Worm (Caenorhabditis elegans) whole organism, L1 larva: ENCODE measurements around the gene F49A5.10.

Experiments used
- C04F5.9 ChIP-seq: sonication (generic microtip); optimal IDR thresholded peaks from 2 replicates; lab custom pipeline; 2016; ENCODE audit warnings: missing genetic modification characterization, missing compliant biosample characterization
- C16A3.4 ChIP-seq: fragments of 150-350 bp; optimal IDR thresholded peaks from 2 replicates; lab custom pipeline; 2014; ENCODE audit warnings: missing biosample characterization, missing genetic modification characterization
- F16B12.6 ChIP-seq: fragments of 150-350 bp; optimal IDR thresholded peaks from 2 replicates; lab custom pipeline; 2014; ENCODE audit warnings: missing biosample characterization, missing genetic modification characterization
- Y116A8C.19 ChIP-seq: sonication (generic microtip); optimal IDR thresholded peaks from 2 replicates; lab custom pipeline; 2016; ENCODE audit warnings: missing compliant biosample characterization, missing genetic modification characterization, borderline replicate concordance
- aha-1 ChIP-seq: fragments of 150-350 bp; optimal IDR thresholded peaks from 2 replicates; lab custom pipeline; 2014; ENCODE audit warnings: missing biosample characterization, missing genetic modification characterization
- aly-2 ChIP-seq: fragments of 150-350 bp; optimal IDR thresholded peaks from 2 replicates; lab custom pipeline; 2014; ENCODE audit warnings: missing biosample characterization, missing genetic modification characterization
- ama-1 ChIP-seq: fragments of 150-350 bp; optimal IDR thresholded peaks from 2 replicates; lab custom pipeline; 2014
- ceh-8 ChIP-seq: fragments of 200-800 bp; sonication (Bioruptor generic); optimal IDR thresholded peaks from 2 replicates; lab custom pipeline; 2018; ENCODE audit warnings: mild to moderate bottlenecking, missing genetic modification characterization, moderate library complexity, missing compliant biosample characterization
- ceh-90 ChIP-seq: sonication (generic microtip); optimal IDR thresholded peaks from 2 replicates; lab custom pipeline; 2016; ENCODE audit warnings: missing genetic modification characterization, missing compliant biosample characterization
- dpl-1 ChIP-seq, 3 experiments: fragments of 150-350 bp in 2 of 3; sonication (generic microtip) in 1 of 3; optimal IDR thresholded peaks; 2 replicates each; lab custom pipeline; 2014 to 2017; ENCODE audit warnings: missing biosample characterization in 3 of 3, missing genetic modification characterization in 3 of 3, missing genetic modification reagents in 3 of 3
- dsc-1 ChIP-seq: sonication (generic microtip); optimal IDR thresholded peaks from 2 replicates; lab custom pipeline; 2016; ENCODE audit warnings: mild to moderate bottlenecking, missing genetic modification characterization, missing compliant biosample characterization
- efl-1 ChIP-seq, 4 experiments: fragments of 150-350 bp; optimal IDR thresholded peaks in 3 of 4; peaks in 1 of 4; 1 replicate in 1 of 4; 2 replicates in 3 of 4; lab custom pipeline; 2014; ENCODE audit warnings: missing biosample characterization in 2 of 4, missing genetic modification characterization in 2 of 4, missing genetic modification reagents in 2 of 4
- egl-13 ChIP-seq: sonication (generic microtip); optimal IDR thresholded peaks from 2 replicates; lab custom pipeline; 2016; ENCODE audit warnings: missing genotype, missing genetic modification reagents, missing genetic modification characterization, missing compliant biosample characterization
- egl-27 ChIP-seq, 2 experiments: fragments of 150-350 bp in 1 of 2; sonication (generic microtip); optimal IDR thresholded peaks; 3 replicates each; lab custom pipeline; 2017 to 2018; ENCODE audit warnings: missing biosample characterization in 2 of 2, missing genetic modification characterization in 2 of 2, missing genetic modification reagents in 2 of 2
- elt-2 ChIP-seq: sonication (generic microtip); optimal IDR thresholded peaks from 2 replicates; lab custom pipeline; 2016; ENCODE audit warnings: missing genetic modification characterization, mild to moderate bottlenecking, inconsistent platforms, missing compliant biosample characterization, missing genetic modification reagents
- fkh-10 ChIP-seq: sonication (generic microtip); optimal IDR thresholded peaks from 2 replicates; lab custom pipeline; 2017; ENCODE audit warnings: missing biosample characterization, missing genetic modification reagents, missing genetic modification characterization
- fkh-4 ChIP-seq: sonication (generic microtip); optimal IDR thresholded peaks from 2 replicates; lab custom pipeline; 2016; ENCODE audit warnings: missing compliant biosample characterization, missing genetic modification characterization, borderline replicate concordance
- hlh-4 ChIP-seq: sonication (generic microtip); optimal IDR thresholded peaks from 2 replicates; lab custom pipeline; 2016; ENCODE audit warnings: mild to moderate bottlenecking, missing genetic modification characterization, missing compliant biosample characterization
- hpl-2 ChIP-seq: fragments of 150-350 bp; optimal IDR thresholded peaks from 2 replicates; lab custom pipeline; 2014; ENCODE audit warnings: missing biosample characterization, missing genetic modification reagents, missing genetic modification characterization
- jun-1 ChIP-seq: fragments of 150-350 bp; optimal IDR thresholded peaks from 2 replicates; lab custom pipeline; 2014; ENCODE audit warnings: missing biosample characterization, missing genetic modification reagents, missing genetic modification characterization
- lin-14 ChIP-seq: fragments of 200-800 bp; sonication (Bioruptor generic); optimal IDR thresholded peaks from 2 replicates; lab custom pipeline; 2018; ENCODE audit warnings: mild to moderate bottlenecking, missing genetic modification characterization, moderate library complexity, missing compliant biosample characterization
- lin-15B ChIP-seq: fragments of 150-350 bp; sonication (generic microtip); optimal IDR thresholded peaks from 3 replicates; lab custom pipeline; 2014; ENCODE audit warnings: missing biosample characterization, missing genetic modification characterization
- lin-35 ChIP-seq, 2 experiments: fragments of 150-350 bp; optimal IDR thresholded peaks; 2 replicates each; lab custom pipeline; 2014; ENCODE audit warnings: missing biosample characterization in 2 of 2, missing genetic modification characterization in 2 of 2, missing genetic modification reagents in 2 of 2
- lin-39 ChIP-seq: fragments of 150-350 bp; optimal IDR thresholded peaks from 2 replicates; lab custom pipeline; 2014; ENCODE audit warnings: missing biosample characterization, missing genetic modification reagents, missing genetic modification characterization
- lsy-2 ChIP-seq, 2 experiments: fragments of 150-350 bp; optimal IDR thresholded peaks; 2 replicates each; lab custom pipeline; 2014; ENCODE audit warnings: missing biosample characterization in 2 of 2, missing genetic modification characterization in 2 of 2
- mdl-1 ChIP-seq, 2 experiments: fragments of 150-350 bp; optimal IDR thresholded peaks; 2 replicates each; lab custom pipeline; 2014 to 2017; ENCODE audit warnings: missing biosample characterization in 2 of 2, missing genetic modification characterization in 2 of 2, inconsistent platforms in 1 of 2
- mef-2 ChIP-seq: fragments of 150-350 bp; optimal IDR thresholded peaks from 2 replicates; lab custom pipeline; 2014; ENCODE audit warnings: missing biosample characterization, missing genetic modification characterization
- nhr-12 ChIP-seq: sonication (generic microtip); optimal IDR thresholded peaks from 2 replicates; lab custom pipeline; 2017; ENCODE audit warnings: missing biosample characterization, missing genetic modification characterization
- nhr-19 ChIP-seq: fragments of 200-800 bp; sonication (Bioruptor generic); conservative IDR thresholded peaks from 2 replicates; pipeline ENCODE4 v1.3.6; 2022; ENCODE audit warnings: missing genetic modification characterization, missing compliant biosample characterization
- nhr-20 ChIP-seq: sonication (generic microtip); optimal IDR thresholded peaks from 2 replicates; lab custom pipeline; 2016; ENCODE audit warnings: mild to moderate bottlenecking, missing genetic modification characterization, missing compliant biosample characterization
- nhr-76 ChIP-seq: sonication (generic microtip); optimal IDR thresholded peaks from 2 replicates; lab custom pipeline; 2017; ENCODE audit warnings: missing biosample characterization, missing genetic modification characterization
- nhr-77 ChIP-seq: fragments of 150-350 bp; optimal IDR thresholded peaks from 2 replicates; lab custom pipeline; 2014; ENCODE audit warnings: missing biosample characterization, missing genetic modification characterization
- pag-3 ChIP-seq: sonication (generic microtip); optimal IDR thresholded peaks from 2 replicates; lab custom pipeline; 2017; ENCODE audit warnings: missing genetic modification characterization, mild to moderate bottlenecking, missing compliant biosample characterization, antibody characterized with exemption, borderline replicate concordance; ENCODE audit not compliant: insufficient read depth
- rnt-1 ChIP-seq: sonication (generic microtip); optimal IDR thresholded peaks from 2 replicates; lab custom pipeline; 2016; ENCODE audit warnings: mild to moderate bottlenecking, missing genetic modification characterization, moderate library complexity, missing compliant biosample characterization
- skn-1 ChIP-seq: fragments of 150-350 bp; optimal IDR thresholded peaks from 2 replicates; lab custom pipeline; 2014; ENCODE audit warnings: missing biosample characterization, missing genetic modification characterization
- snpc-4 ChIP-seq: fragments of 150-350 bp; optimal IDR thresholded peaks from 2 replicates; lab custom pipeline; 2014; ENCODE audit warnings: missing biosample characterization, missing genetic modification characterization
- snu-23 ChIP-seq: sonication (generic microtip); optimal IDR thresholded peaks from 2 replicates; lab custom pipeline; 2016; ENCODE audit warnings: missing genetic modification characterization, missing compliant biosample characterization
- swsn-7 ChIP-seq: sonication (generic microtip); optimal IDR thresholded peaks from 2 replicates; lab custom pipeline; 2016; ENCODE audit warnings: missing genetic modification characterization, missing compliant biosample characterization
- tlp-1 ChIP-seq: fragments of 150-350 bp; optimal IDR thresholded peaks from 2 replicates; lab custom pipeline; 2014; ENCODE audit warnings: missing biosample characterization, missing genetic modification characterization
- unc-62 ChIP-seq: fragments of 150-350 bp; optimal IDR thresholded peaks from 2 replicates; lab custom pipeline; 2014; ENCODE audit warnings: missing biosample characterization, missing genetic modification reagents, missing genetic modification characterization
- unc-86 ChIP-seq: sonication (generic microtip); optimal IDR thresholded peaks from 2 replicates; lab custom pipeline; 2016; ENCODE audit warnings: missing genetic modification characterization, missing compliant biosample characterization
- vab-15 ChIP-seq: sonication (generic microtip); optimal IDR thresholded peaks from 2 replicates; lab custom pipeline; 2017; ENCODE audit warnings: missing genotype, mild to moderate bottlenecking, missing genetic modification characterization, missing compliant biosample characterization
- xbp-1 ChIP-seq: sonication (generic microtip); optimal IDR thresholded peaks from 2 replicates; lab custom pipeline; 2016; ENCODE audit warnings: missing genetic modification characterization, missing compliant biosample characterization
- zip-4 ChIP-seq: fragments of 200-800 bp; sonication (Bioruptor generic); optimal IDR thresholded peaks from 2 replicates; lab custom pipeline; 2018; ENCODE audit warnings: mild to moderate bottlenecking, missing genetic modification characterization, moderate library complexity, missing compliant biosample characterization
- ztf-11 ChIP-seq, 2 experiments: sonication (generic microtip); optimal IDR thresholded peaks; 2 replicates each; lab custom pipeline; 2016 to 2017; ENCODE audit warnings: missing genetic modification characterization in 2 of 2, missing biosample characterization in 1 of 2, missing compliant biosample characterization in 1 of 2

The F49A5.10 gene

DNA sequence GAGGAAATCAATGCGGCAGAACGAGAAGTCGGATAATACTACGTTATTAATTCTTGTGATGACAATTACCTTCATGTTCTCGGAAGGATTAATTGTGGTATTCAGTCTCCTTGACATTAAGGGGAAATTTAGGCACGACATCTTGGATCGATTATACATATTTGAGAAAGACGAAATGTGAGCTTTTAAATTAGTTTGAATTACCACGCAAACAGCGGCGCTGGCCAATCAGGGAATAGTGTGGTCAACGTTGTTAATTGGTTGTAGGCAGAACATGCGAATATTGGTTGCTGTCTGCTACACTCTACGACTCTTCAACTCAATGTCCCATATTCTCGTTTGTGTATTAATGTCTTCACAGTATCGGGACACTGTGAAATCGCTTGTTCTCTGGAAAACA lies at the start of gene F49A5.10:
TSS of gene F49A5.10 (plus strand) at position 301 of the 400 bp plus-strand sequence.
- TF ChIP-seq egl-13 (tag; lab: Kevin White, UChicago): no peak
- TF ChIP-seq unc-86 (tag; lab: Kevin White, UChicago): no peak
- no peak for TF ChIP-seq zip-4
- TF ChIP-seq unc-62: no peak

DNA sequence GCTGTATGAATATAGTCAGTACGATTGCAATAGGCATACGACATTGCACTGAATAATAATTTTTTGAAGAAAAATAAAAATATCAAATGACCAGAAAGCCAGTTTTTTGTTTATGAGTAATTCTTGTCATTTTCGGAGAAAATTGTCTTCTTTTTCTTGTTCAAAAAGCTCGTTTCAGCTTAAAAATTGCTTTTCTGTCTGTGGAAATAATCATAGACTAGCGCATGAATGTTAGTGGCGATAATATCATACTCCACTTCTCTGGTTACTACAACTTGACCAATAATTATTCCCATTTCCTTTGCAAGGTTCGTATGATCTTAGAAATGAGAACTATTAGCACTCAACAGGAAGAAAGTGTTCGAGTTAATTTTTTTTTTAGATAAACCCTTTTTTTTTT lies 47.6 kb upstream of the F49A5.10 start, which contains the start of gene srh-216:
TSS of gene srh-216 (minus strand) at position 101 of the 400 bp plus-strand sequence.
- TF ChIP-seq nhr-19 (GFP tag; lab: Robert Waterston, UW): no peak
- TF ChIP-seq swsn-7 (tag; lab: Kevin White, UChicago): no peak
- no peak for TF ChIP-seq Y116A8C.19 (tag; lab: Kevin White, UChicago)
- TF ChIP-seq hlh-4: no peak
- TF ChIP-seq dsc-1: no peak
- no peak for TF ChIP-seq pag-3 (tag; lab: Kevin White, UChicago)
- no peak for TF ChIP-seq aly-2 (tag; lab: Kevin White, UChicago)
- TF ChIP-seq nhr-20 (tag; lab: Kevin White, UChicago): no peak
- no peak for TF ChIP-seq lin-39 (tag; lab: Kevin White, UChicago)
- no peak for TF ChIP-seq fkh-4 (tag; lab: Kevin White, UChicago)
- TF ChIP-seq lin-15B (tag; lab: Kevin White, UChicago): no peak
- TF ChIP-seq zip-4: no peak
- TF ChIP-seq egl-13 (tag; lab: Kevin White, UChicago): no peak
- no peak for TF ChIP-seq ztf-11 (tag; optimal IDR thresholded peaks at IDR 0.05; lab: Kevin White, UChicago)
- no peak for TF ChIP-seq vab-15 (tag; lab: Kevin White, UChicago)
- no peak for TF ChIP-seq snu-23
- no peak for TF ChIP-seq skn-1 (tag; lab: Kevin White, UChicago)

DNA sequence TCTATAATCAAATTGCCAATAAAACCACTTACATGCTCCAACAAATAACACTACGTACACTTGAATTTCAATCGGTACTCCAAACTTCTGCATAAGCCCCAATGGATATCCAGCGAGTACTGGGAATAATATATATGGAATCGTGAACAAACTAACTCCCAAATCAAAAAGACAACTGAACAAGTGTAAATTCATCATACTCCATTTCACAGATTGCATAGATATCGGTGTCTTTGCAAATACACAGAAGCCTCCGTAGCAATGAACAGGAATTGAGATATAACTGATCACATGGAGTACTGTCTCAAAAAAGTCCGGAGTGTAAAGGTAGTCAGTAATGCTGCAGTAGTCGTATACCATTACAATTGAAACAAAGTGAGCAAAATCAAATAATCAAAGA lies 45.7 kb upstream of the F49A5.10 start, which contains the start of gene srh-214:
TSS of gene srh-214 (minus strand) at position 360 of the 400 bp plus-strand sequence.
- TF ChIP-seq efl-1 (optimal IDR thresholded peaks at IDR 0.05; lab: Kevin White, UChicago) (no peak), efl-1 (GFP tag; optimal IDR thresholded peaks at IDR 0.05 in 1 of 2; lab: Kevin White, UChicago) (peak in 1 of 2 experiments; percentile 65), mef-2 (tag; lab: Kevin White, UChicago) (no peak)

DNA sequence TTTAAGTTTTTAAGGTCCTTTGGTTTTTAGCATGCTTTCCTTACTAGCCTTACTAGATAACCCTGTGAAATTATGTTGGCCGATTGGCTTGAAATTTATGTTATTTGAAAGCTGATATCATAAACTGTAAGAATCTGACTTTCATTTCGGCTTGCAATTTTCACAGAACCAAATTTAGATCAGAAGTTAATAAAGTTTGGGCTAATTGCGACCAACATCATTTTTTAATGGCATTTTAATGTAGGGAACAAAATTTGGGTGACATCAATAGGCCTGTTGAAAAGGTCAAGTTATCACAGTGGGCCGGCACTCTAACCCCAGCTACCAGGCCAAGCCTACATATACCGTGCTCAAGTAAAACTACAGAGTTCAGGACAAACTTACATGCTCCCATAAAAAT lies 43.8 kb upstream of the F49A5.10 start:
- TF ChIP-seq dpl-1 (GFP tag; optimal IDR thresholded peaks at IDR 0.05; lab: Kevin White, UChicago): no peak
- TF ChIP-seq lin-14 (GFP tag; lab: Kevin White, UChicago): no peak
- no peak for TF ChIP-seq lin-15B (tag; lab: Kevin White, UChicago)
- TF ChIP-seq tlp-1: no peak
- TF ChIP-seq snu-23: no peak
- TF ChIP-seq mdl-1 (tag; optimal IDR thresholded peaks at IDR 0.05; lab: Kevin White, UChicago): no peak
- TF ChIP-seq C04F5.9 (tag; lab: Kevin White, UChicago): no peak
- TF ChIP-seq nhr-76 (tag; lab: Kevin White, UChicago): no peak
- no peak for TF ChIP-seq egl-13 (tag; lab: Kevin White, UChicago)
- no peak for TF ChIP-seq ceh-8 (GFP tag; lab: Kevin White, UChicago)
- TF ChIP-seq elt-2 (tag; lab: Kevin White, UChicago): no peak
- TF ChIP-seq aha-1 (tag; lab: Kevin White, UChicago): no peak
- TF ChIP-seq hpl-2 (GFP tag; lab: Kevin White, UChicago): no peak

DNA sequence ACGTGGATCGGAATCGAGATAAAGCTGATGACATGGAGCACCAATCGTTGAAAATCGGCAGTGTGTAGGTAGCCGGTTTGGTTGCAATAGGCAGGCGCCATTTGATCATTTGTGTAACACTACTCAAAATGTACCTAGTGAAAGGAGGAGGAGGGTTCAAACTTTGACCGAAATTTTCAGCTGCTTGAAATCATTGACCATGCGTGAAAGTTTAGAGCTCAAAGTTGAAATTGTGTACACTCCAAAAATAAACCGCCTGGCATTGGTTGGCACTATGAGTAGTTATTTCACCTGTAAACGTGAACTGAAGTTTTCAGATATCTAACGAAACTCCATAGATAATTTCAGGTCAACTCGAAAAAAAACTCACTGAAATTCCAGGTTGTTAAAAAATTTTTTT lies 43.1 kb upstream of the F49A5.10 start, which contains the start of gene srh-215:
TSS of gene srh-215 (minus strand) at position 101 of the 400 bp plus-strand sequence.
- TF ChIP-seq ama-1 (lab: Kevin White, UChicago) (no peak), jun-1 (tag; lab: Kevin White, UChicago) (no peak), F16B12.6 (tag; lab: Kevin White, UChicago) (no peak), xbp-1 (tag; lab: Kevin White, UChicago) (no peak), ceh-90 (tag; lab: Kevin White, UChicago) (no peak), lin-39 (tag; lab: Kevin White, UChicago) (no peak), nhr-12 (tag; lab: Kevin White, UChicago) (no peak), lsy-2 (tag; optimal IDR thresholded peaks at IDR 0.05; lab: Kevin White, UChicago) (no peak), lin-35 (GFP tag; optimal IDR thresholded peaks at IDR 0.05; lab: Kevin White, UChicago) (no peak), C16A3.4 (tag; lab: Kevin White, UChicago) (no peak), egl-27 (tag; optimal IDR thresholded peaks at IDR 0.05; lab: Kevin White, UChicago) (no peak), fkh-10 (GFP tag; lab: Kevin White, UChicago) (no peak), nhr-77 (tag; lab: Kevin White, UChicago) (no peak), aha-1 (tag; lab: Kevin White, UChicago) (no peak), elt-2 (tag; lab: Kevin White, UChicago) (no peak), pag-3 (tag; lab: Kevin White, UChicago) (no peak), rnt-1 (tag; lab: Kevin White, UChicago) (no peak), snpc-4 (tag; lab: Kevin White, UChicago) (no peak)
